Worm (Caenorhabditis elegans) whole organism, L1 larva: ENCODE measurements around the gene Y66D12A.1.

Source experiments
- aly-2 ChIP-seq: fragments of 150-350 bp; optimal IDR thresholded peaks from 2 replicates; lab custom pipeline; 2014; ENCODE audit warnings: missing biosample characterization, missing genetic modification characterization
- ama-1 ChIP-seq: fragments of 150-350 bp; optimal IDR thresholded peaks from 2 replicates; lab custom pipeline; 2014
- blmp-1 ChIP-seq: fragments of 150-350 bp; optimal IDR thresholded peaks from 2 replicates; lab custom pipeline; 2014; ENCODE audit warnings: missing biosample characterization, missing genetic modification characterization
- ces-1 ChIP-seq: fragments of 150-350 bp; optimal IDR thresholded peaks from 2 replicates; lab custom pipeline; 2014; ENCODE audit warnings: missing biosample characterization, missing genetic modification reagents, missing genetic modification characterization
- elt-3 ChIP-seq, 6 experiments: fragments of 150-350 bp in 1 of 6; sonication (generic microtip); optimal IDR thresholded peaks; 2 replicates each; lab custom pipeline; 2017 to 2018; ENCODE audit warnings: missing biosample characterization in 6 of 6, missing genetic modification characterization in 6 of 6, inconsistent platforms in 1 of 6
- grh-1 ChIP-seq: fragments of 200-800 bp; sonication (Bioruptor generic); IDR thresholded peaks from 2 replicates; pipeline ENCODE4 v1.3.6; 2022; ENCODE audit warnings: missing genetic modification reagents, missing genetic modification characterization, missing compliant biosample characterization
- jun-1 ChIP-seq: fragments of 150-350 bp; optimal IDR thresholded peaks from 2 replicates; lab custom pipeline; 2014; ENCODE audit warnings: missing biosample characterization, missing genetic modification reagents, missing genetic modification characterization
- lin-13 ChIP-seq: fragments of 150-350 bp; optimal IDR thresholded peaks from 2 replicates; lab custom pipeline; 2014; ENCODE audit warnings: missing biosample characterization, missing genetic modification reagents, missing genetic modification characterization
- lin-39 ChIP-seq: fragments of 150-350 bp; optimal IDR thresholded peaks from 2 replicates; lab custom pipeline; 2014; ENCODE audit warnings: missing biosample characterization, missing genetic modification reagents, missing genetic modification characterization
- nhr-20 ChIP-seq: sonication (generic microtip); optimal IDR thresholded peaks from 2 replicates; lab custom pipeline; 2016; ENCODE audit warnings: mild to moderate bottlenecking, missing genetic modification characterization, missing compliant biosample characterization
- rnt-1 ChIP-seq: sonication (generic microtip); optimal IDR thresholded peaks from 2 replicates; lab custom pipeline; 2016; ENCODE audit warnings: mild to moderate bottlenecking, missing genetic modification characterization, moderate library complexity, missing compliant biosample characterization
- skn-1 ChIP-seq: fragments of 150-350 bp; optimal IDR thresholded peaks from 2 replicates; lab custom pipeline; 2014; ENCODE audit warnings: missing biosample characterization, missing genetic modification characterization

- TF ChIP-seq blmp-1 (tag; lab: Kevin White, UChicago): peak; percentile 76
- TF ChIP-seq elt-3 (tag; optimal IDR thresholded peaks at IDR 0.05; lab: Kevin White, UChicago): peak in 2 of 6 experiments; percentile 62 to 78
- peak; percentile 65 for TF ChIP-seq skn-1
- no peak for TF ChIP-seq ces-1 (GFP tag; lab: Kevin White, UChicago)
- TF ChIP-seq lin-39 (tag; lab: Kevin White, UChicago): peak; percentile 87
- no peak for TF ChIP-seq ama-1 (lab: Kevin White, UChicago)
- TF ChIP-seq grh-1 (GFP tag; lab: Robert Waterston, UW): peak; percentile 80
- peak; percentile 86 for TF ChIP-seq nhr-20 (tag; lab: Kevin White, UChicago)
- peak; percentile 86 for TF ChIP-seq rnt-1 (tag; lab: Kevin White, UChicago)
- peak; percentile 79 for TF ChIP-seq lin-13 (GFP tag; lab: Kevin White, UChicago)
- peak; percentile 67 for TF ChIP-seq jun-1 (tag; lab: Kevin White, UChicago)
- peak; percentile 54 for TF ChIP-seq aly-2 (tag; lab: Kevin White, UChicago)
These were observed 49.3 kb downstream of the Y66D12A.1 start, which contains the start of gene crh-1 for ce11 chrIII:11657185-11657817.
